Fruit fly (Drosophila melanogaster) whole organism, wandering third instar larva: ENCODE measurements around the gene CG32816.

Source experiments
- Dfd ChIP-seq: fragments of >200 bp; optimal IDR thresholded peaks from 2 replicates; lab custom pipeline; 2017; ENCODE audit warnings: missing biosample characterization, missing genetic modification characterization
- HLH106 ChIP-seq: fragments of 200-800 bp; optimal IDR thresholded peaks from 3 replicates; lab custom pipeline; 2019; ENCODE audit warnings: missing biosample characterization, mild to moderate bottlenecking, missing genetic modification characterization, moderate library complexity
- OdsH ChIP-seq: fragments of 200-800 bp; sonication (Bioruptor generic); optimal IDR thresholded peaks from 2 replicates; lab custom pipeline; 2016; ENCODE audit warnings: missing biosample characterization, mild to moderate bottlenecking, missing genetic modification characterization
- Rel ChIP-seq, 2 experiments: fragments of 200-800 bp; sonication (Bioruptor generic) in 1 of 2; optimal IDR thresholded peaks; 2 replicates in 1 of 2; 3 replicates in 1 of 2; lab custom pipeline; 2016 to 2019; ENCODE audit warnings: mild to moderate bottlenecking in 2 of 2, missing biosample characterization in 2 of 2, missing genetic modification characterization in 2 of 2, moderate library complexity in 1 of 2
- ey ChIP-seq: fragments of 200-800 bp; sonication (Bioruptor generic); optimal IDR thresholded peaks from 2 replicates; lab custom pipeline; 2016; ENCODE audit warnings: missing biosample characterization, missing genetic modification characterization
- h ChIP-seq: fragments of 200-800 bp; sonication (Bioruptor generic); optimal IDR thresholded peaks from 3 replicates; lab custom pipeline; 2016; ENCODE audit warnings: missing biosample characterization, mild to moderate bottlenecking, missing genetic modification characterization
- psq ChIP-seq: fragments of 200-800 bp; sonication (Bioruptor generic); optimal IDR thresholded peaks from 3 replicates; lab custom pipeline; 2017; ENCODE audit warnings: missing biosample characterization, mild to moderate bottlenecking, missing genetic modification characterization, moderate library complexity
- rgr ChIP-seq: fragments of 200-800 bp; sonication (Bioruptor generic); optimal IDR thresholded peaks from 3 replicates; lab custom pipeline; 2016; ENCODE audit warnings: missing biosample characterization, mild to moderate bottlenecking, missing genetic modification characterization
- tai ChIP-seq: sonication (Bioruptor generic); optimal IDR thresholded peaks from 2 replicates; lab custom pipeline; 2016; ENCODE audit warnings: missing biosample characterization, missing genetic modification characterization
- usp ChIP-seq: fragments of >200 bp; optimal IDR thresholded peaks from 2 replicates; lab custom pipeline; 2017; ENCODE audit warnings: missing biosample characterization, missing genetic modification characterization
- woc ChIP-seq: sonication (Bioruptor generic); optimal IDR thresholded peaks from 2 replicates; lab custom pipeline; 2016; ENCODE audit warnings: missing biosample characterization, mild to moderate bottlenecking, missing genetic modification characterization

DNA sequence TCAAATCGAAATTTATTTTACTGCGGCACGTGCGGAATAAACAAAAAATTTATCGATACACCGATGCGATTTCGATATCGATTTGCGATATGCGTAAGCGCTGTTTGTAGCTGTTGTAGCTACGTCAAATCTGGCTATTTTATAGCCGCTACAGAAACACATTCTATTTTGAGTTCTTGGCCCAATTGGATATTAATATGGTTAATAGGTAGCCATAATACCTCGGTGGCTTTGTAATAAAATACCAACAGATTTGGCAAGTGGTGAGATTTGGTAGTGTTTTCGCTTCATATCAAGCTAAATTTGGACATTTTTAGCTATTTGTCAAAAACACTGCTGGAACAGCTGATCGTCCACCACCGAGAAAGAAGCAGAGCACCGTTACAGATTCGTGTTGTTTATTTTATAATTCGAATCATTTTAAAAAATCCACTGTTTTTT, 17.0 kb upstream of the CG32816 start, which contains the start of the genes CG18273 and CG3156:
- TF ChIP-seq psq (GFP tag; lab: Kevin White, UChicago) (no peak), OdsH (GFP tag; lab: Kevin White, UChicago) (no peak), ey (GFP tag; lab: Kevin White, UChicago) (no peak), Dfd (GFP tag; lab: Kevin White, UChicago) (no peak), woc (GFP tag; lab: Kevin White, UChicago) (peak; percentile 22), Rel (GFP tag; optimal IDR thresholded peaks at IDR 0.05; lab: Kevin White, UChicago) (no peak), Rel (tag; optimal IDR thresholded peaks at IDR 0.05; lab: Kevin White, UChicago) (peak; percentile 78), rgr (no peak), h (no peak), usp (no peak), tai (GFP tag; lab: Kevin White, UChicago) (no peak), HLH106 (tag; lab: Kevin White, UChicago) (peak; percentile 57)
